Worm (Caenorhabditis elegans): ENCODE data around the gene T09A5.15.
A peak's percentile ranks its signal among the peaks of the same experiment; 100 is the strongest.

T09A5.15 gene

ce11 chrII:7870632-7871031 is 12.9 kb downstream of the T09A5.15 start:
- no peak for TF ChIP-seq sem-2 (GFP tag; optimal IDR thresholded peaks at IDR 0.05)
- TF ChIP-seq nhr-76 (tag; optimal IDR thresholded peaks at IDR 0.05) = no peak
- no peak for TF ChIP-seq nhr-12 (tag; optimal IDR thresholded peaks at IDR 0.05)
- no peak for TF ChIP-seq zip-8 (tag; optimal IDR thresholded peaks at IDR 0.05)
- TF ChIP-seq hlh-1 (tag; optimal IDR thresholded peaks at IDR 0.05) = peak; percentile 54
- TF ChIP-seq tbx-8 (GFP tag; optimal IDR thresholded peaks at IDR 0.05) = no peak
- no peak for TF ChIP-seq bed-3 (GFP tag; optimal IDR thresholded peaks at IDR 0.05)
- no peak for TF ChIP-seq unc-39 (tag; optimal IDR thresholded peaks at IDR 0.05)
- no peak for TF ChIP-seq ceh-39 (tag; optimal IDR thresholded peaks at IDR 0.05)
- no peak for TF ChIP-seq sptf-1 (tag; optimal IDR thresholded peaks at IDR 0.05)
- TF ChIP-seq lsy-2 (tag; optimal IDR thresholded peaks at IDR 0.05) = peak; percentile 93
- TF ChIP-seq nhr-237 (tag; optimal IDR thresholded peaks at IDR 0.05) = no peak
- TF ChIP-seq mab-5 (tag; optimal IDR thresholded peaks at IDR 0.05) = no peak
- no peak for TF ChIP-seq lin-13 (tag; optimal IDR thresholded peaks at IDR 0.05)
- TF ChIP-seq mep-1 (tag; optimal IDR thresholded peaks at IDR 0.05) = peak; percentile 10
- TF ChIP-seq ham-2 (GFP tag; optimal IDR thresholded peaks at IDR 0.05) = no peak

ce11 chrII:7873843-7874372 is 16.1 kb downstream of the T09A5.15 start, which contains the start of gene T01H3.3:
Gene T01H3.3, minus strand, starts transcription at chrII:7873893.
- TF ChIP-seq lsy-2 (tag; optimal IDR thresholded peaks at IDR 0.05) (peak; percentile 42), unc-120 (tag; optimal IDR thresholded peaks at IDR 0.05; ENCODE audit: poor library complexity, severe bottlenecking) (no peak)

- TF ChIP-seq nhr-237 (tag; optimal IDR thresholded peaks at IDR 0.05) = no peak
Observed at ce11 chrII:7877744-7878468, 20.1 kb downstream of the T09A5.15 start, which contains the start of gene T01H3.2. Gene T01H3.2, minus strand, starts transcription at chrII:7877994.

ce11 chrII:7879266-7879718 is 21.5 kb downstream of the T09A5.15 start, which contains the start of the genes vha-4 and T01H3.5:
Gene vha-4, minus strand, starts transcription at chrII:7879316.
Gene T01H3.5, plus strand, starts transcription at chrII:7879616.
- no peak for TF ChIP-seq M03D4.4 (tag; optimal IDR thresholded peaks at IDR 0.05)

- TF ChIP-seq lsy-2 (tag; optimal IDR thresholded peaks at IDR 0.05) (peak; percentile 32), unc-39 (tag; optimal IDR thresholded peaks at IDR 0.05) (no peak), M03D4.4 (tag; optimal IDR thresholded peaks at IDR 0.05) (no peak)
Observed at ce11 chrII:7880373-7880862, 22.7 kb downstream of the T09A5.15 start, which contains the start of gene perm-1. Gene perm-1, plus strand, starts transcription at chrII:7880812.

- no peak for TF ChIP-seq lsy-2 (tag; optimal IDR thresholded peaks at IDR 0.05)
- TF ChIP-seq ces-1 (GFP tag; optimal IDR thresholded peaks at IDR 0.05) = peak; percentile 65
- TF ChIP-seq sem-2 (GFP tag; optimal IDR thresholded peaks at IDR 0.05) = no peak
- no peak for TF ChIP-seq ztf-11 (tag; optimal IDR thresholded peaks at IDR 0.05)
- no peak for TF ChIP-seq mab-5 (tag; optimal IDR thresholded peaks at IDR 0.05)
Observed at ce11 chrII:7884898-7885297, 27.1 kb downstream of the T09A5.15 start.

- TF ChIP-seq mab-5 (tag; optimal IDR thresholded peaks at IDR 0.05) = no peak
- no peak for TF ChIP-seq nhr-237 (tag; optimal IDR thresholded peaks at IDR 0.05)
- TF ChIP-seq ham-2 (GFP tag; optimal IDR thresholded peaks at IDR 0.05) = no peak
- TF ChIP-seq M03D4.4 (tag; optimal IDR thresholded peaks at IDR 0.05) = no peak
- TF ChIP-seq lin-32 (GFP tag; optimal IDR thresholded peaks at IDR 0.05) = no peak
- no peak for TF ChIP-seq nhr-12 (tag; optimal IDR thresholded peaks at IDR 0.05)
- TF ChIP-seq ceh-43 (GFP tag; optimal IDR thresholded peaks at IDR 0.05) = no peak
- TF ChIP-seq ces-1 (GFP tag; optimal IDR thresholded peaks at IDR 0.05) = no peak
- no peak for TF ChIP-seq flh-1 (GFP tag; optimal IDR thresholded peaks at IDR 0.05)
- no peak for TF ChIP-seq elt-3 (tag; optimal IDR thresholded peaks at IDR 0.05)
- no peak for TF ChIP-seq lin-13 (tag; optimal IDR thresholded peaks at IDR 0.05)
- TF ChIP-seq mep-1 (tag; optimal IDR thresholded peaks at IDR 0.05) = no peak
- TF ChIP-seq unc-39 (tag; optimal IDR thresholded peaks at IDR 0.05) = no peak
- TF ChIP-seq hlh-1 (tag; optimal IDR thresholded peaks at IDR 0.05) = no peak
- no peak for TF ChIP-seq cnd-1 (tag; optimal IDR thresholded peaks at IDR 0.05)
- no peak for TF ChIP-seq lsy-2 (tag; optimal IDR thresholded peaks at IDR 0.05)
- TF ChIP-seq blmp-1 (tag; optimal IDR thresholded peaks at IDR 0.05) = no peak
- TF ChIP-seq bed-3 (GFP tag; optimal IDR thresholded peaks at IDR 0.05) = no peak
- no peak for TF ChIP-seq ceh-83 (GFP tag; optimal IDR thresholded peaks at IDR 0.05)
Observed at ce11 chrII:7887295-7887694, 29.5 kb downstream of the T09A5.15 start.
